Worm (Caenorhabditis elegans): ENCODE data around the gene R01H2.8.

DNA sequence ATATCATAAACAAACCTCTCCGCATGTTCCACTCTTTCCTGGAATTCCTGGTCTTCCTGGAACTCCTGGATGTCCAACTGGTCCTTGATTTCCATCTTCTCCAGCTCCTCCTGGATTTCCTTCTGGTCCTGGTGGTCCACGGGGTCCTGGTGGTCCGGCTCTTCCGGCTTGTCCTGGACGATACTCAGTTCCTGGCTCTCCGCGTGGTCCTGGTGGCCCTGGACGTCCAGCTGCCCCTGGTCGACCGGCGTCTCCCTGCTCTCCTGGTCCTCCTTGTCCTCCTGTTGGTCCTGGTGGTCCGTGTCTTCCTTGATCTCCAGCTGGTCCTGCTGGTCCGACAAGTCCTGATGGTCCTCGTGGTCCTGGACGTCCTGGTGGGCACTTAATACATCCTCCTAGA, 49.1 kb upstream of the R01H2.8 start:
- TF ChIP-seq nhr-12 (tag; optimal IDR thresholded peaks at IDR 0.05): no peak
- TF ChIP-seq snpc-4 (tag; optimal IDR thresholded peaks at IDR 0.05): no peak
- no peak for TF ChIP-seq isw-1 (GFP tag; IDR thresholded peaks at IDR 0.05)
- no peak for TF ChIP-seq ama-1 (optimal IDR thresholded peaks at IDR 0.05)
- no peak for TF ChIP-seq mep-1 (tag; optimal IDR thresholded peaks at IDR 0.05)
- no peak for TF ChIP-seq nhr-28 (tag; optimal IDR thresholded peaks at IDR 0.05)
- no peak for TF ChIP-seq egl-27 (tag; optimal IDR thresholded peaks at IDR 0.05)
- no peak for TF ChIP-seq elt-3 (tag; optimal IDR thresholded peaks at IDR 0.05)
- TF ChIP-seq skn-1 (tag; optimal IDR thresholded peaks at IDR 0.05): no peak
- TF ChIP-seq hlh-17 (GFP tag; optimal IDR thresholded peaks at IDR 0.05; ENCODE audit: borderline replicate concordance): no peak
- no peak for TF ChIP-seq jun-1 (tag; optimal IDR thresholded peaks at IDR 0.05)
- no peak for TF ChIP-seq tbx-2 (tag; optimal IDR thresholded peaks at IDR 0.05)
- no peak for TF ChIP-seq aly-2 (tag; optimal IDR thresholded peaks at IDR 0.05)
